Worm (Caenorhabditis elegans) whole organism, L1 larva: ENCODE results near the gene C03A7.13.

Experiments used
- lin-13 ChIP-seq: fragments of 150-350 bp; optimal IDR thresholded peaks from 2 replicates; lab custom pipeline; 2014; ENCODE audit warnings: missing biosample characterization, missing genetic modification reagents, missing genetic modification characterization
- mef-2 ChIP-seq: fragments of 150-350 bp; optimal IDR thresholded peaks from 2 replicates; lab custom pipeline; 2014; ENCODE audit warnings: missing biosample characterization, missing genetic modification characterization

ce11 chrV:5177209-5177608 is 15.1 kb downstream of the C03A7.13 start, which contains the start of gene ugt-51:
- TF ChIP-seq mef-2 (tag; lab: Kevin White, UChicago), result no peak
- no peak for TF ChIP-seq lin-13 (GFP tag; lab: Kevin White, UChicago)
